Fruit fly (Drosophila melanogaster) whole organism, embryonic: Measurements from ENCODE around the gene mRpL3.

ENCODE experiments used
- B-H2 ChIP-seq: fragments of 200-800 bp; sonication (Bioruptor generic); optimal IDR thresholded peaks from 2 replicates; lab custom pipeline; 2018; ENCODE audit warnings: missing biosample characterization, mild to moderate bottlenecking, missing genetic modification characterization
- Blimp-1 ChIP-seq: fragments of 200-800 bp; sonication (Bioruptor generic); optimal IDR thresholded peaks from 3 replicates; lab custom pipeline; 2018; ENCODE audit warnings: missing biosample characterization, missing genetic modification characterization, mild to moderate bottlenecking, moderate library complexity, missing genetic modification reagents
- CG11456 ChIP-seq: fragments of 200-800 bp; sonication (Bioruptor generic); IDR thresholded peaks from 3 replicates; pipeline ENCODE4 v1.3.6; 2022; ENCODE audit warnings: missing biosample characterization, missing genetic modification characterization
- CG11695 ChIP-seq: fragments of 200-800 bp; sonication (Bioruptor generic); IDR thresholded peaks from 3 replicates; pipeline ENCODE4 v1.3.6; 2022; ENCODE audit warnings: missing biosample characterization, missing genetic modification characterization
- CG12299 ChIP-seq: fragments of 200-800 bp; sonication (Bioruptor generic); optimal IDR thresholded peaks from 2 replicates; lab custom pipeline; 2018; ENCODE audit warnings: missing biosample characterization, mild to moderate bottlenecking, missing genetic modification characterization
- CG1233 ChIP-seq: fragments of 200-800 bp; sonication (Bioruptor generic); optimal IDR thresholded peaks from 4 replicates; lab custom pipeline; 2018; ENCODE audit warnings: missing biosample characterization, mild to moderate bottlenecking, missing genetic modification characterization
- CG13287 ChIP-seq: fragments of 200-800 bp; sonication (Bioruptor generic); IDR thresholded peaks from 2 replicates; pipeline ENCODE4 v1.3.6; 2022; ENCODE audit warnings: missing biosample characterization, missing genetic modification characterization; ENCODE audit not compliant: partially characterized antibody
- CG13424 ChIP-seq: fragments of 200-800 bp; sonication (Bioruptor generic); optimal IDR thresholded peaks from 2 replicates; lab custom pipeline; 2019; ENCODE audit warnings: missing biosample characterization, mild to moderate bottlenecking, missing genetic modification characterization, moderate library complexity
- CG14050 ChIP-seq: fragments of 200-800 bp; sonication (Bioruptor generic); IDR thresholded peaks from 3 replicates; pipeline ENCODE4 v1.3.6; 2022; ENCODE audit warnings: missing biosample characterization, missing genetic modification characterization
- CG1529 ChIP-seq: fragments of 200-800 bp; sonication (Bioruptor generic); optimal IDR thresholded peaks from 3 replicates; lab custom pipeline; 2018; ENCODE audit warnings: missing biosample characterization, missing genetic modification characterization
- CG15696 ChIP-seq: fragments of 200-800 bp; sonication (Bioruptor generic); optimal IDR thresholded peaks from 2 replicates; lab custom pipeline; 2019; ENCODE audit warnings: missing biosample characterization, mild to moderate bottlenecking, missing genetic modification characterization, moderate library complexity
- CG17385 ChIP-seq: fragments of 200-800 bp; sonication (Bioruptor generic); optimal IDR thresholded peaks from 3 replicates; lab custom pipeline; 2018; ENCODE audit warnings: missing biosample characterization, mild to moderate bottlenecking, missing genetic modification characterization
- CG17568 ChIP-seq: fragments of 200-800 bp; sonication (Bioruptor generic); optimal IDR thresholded peaks from 2 replicates; lab custom pipeline; 2018; ENCODE audit warnings: missing biosample characterization, mild to moderate bottlenecking, missing genetic modification characterization, moderate library complexity
- CG17912 ChIP-seq: fragments of 200-800 bp; sonication (Bioruptor generic); optimal IDR thresholded peaks from 2 replicates; lab custom pipeline; 2018; ENCODE audit warnings: missing biosample characterization, mild to moderate bottlenecking, missing genetic modification characterization
- CG18764 ChIP-seq: fragments of 200-800 bp; sonication (Bioruptor generic); optimal IDR thresholded peaks from 3 replicates; lab custom pipeline; 2016; ENCODE audit warnings: missing biosample characterization, missing genetic modification characterization
- CG2202 ChIP-seq: fragments of 200-800 bp; sonication (Bioruptor generic); optimal IDR thresholded peaks from 2 replicates; lab custom pipeline; 2018; ENCODE audit warnings: missing biosample characterization, mild to moderate bottlenecking, missing genetic modification characterization
- CG2712 ChIP-seq: fragments of 200-800 bp; optimal IDR thresholded peaks from 3 replicates; lab custom pipeline; 2019; ENCODE audit warnings: missing biosample characterization, mild to moderate bottlenecking, missing genetic modification characterization, moderate library complexity
- CG3995 ChIP-seq: fragments of 200-800 bp; sonication (Bioruptor generic); optimal IDR thresholded peaks from 3 replicates; lab custom pipeline; 2016; ENCODE audit warnings: missing biosample characterization, missing genetic modification characterization
- CG4707 ChIP-seq: fragments of 200-800 bp; sonication (Bioruptor generic); optimal IDR thresholded peaks from 2 replicates; lab custom pipeline; 2018; ENCODE audit warnings: missing biosample characterization, mild to moderate bottlenecking, missing genetic modification characterization, moderate library complexity
- CG6254 ChIP-seq: fragments of 200-800 bp; sonication (Bioruptor generic); optimal IDR thresholded peaks from 3 replicates; lab custom pipeline; 2017; ENCODE audit warnings: mild to moderate bottlenecking, missing biosample characterization, missing genetic modification reagents, missing genetic modification characterization
- CG6683 ChIP-seq: fragments of 200-800 bp; sonication (Bioruptor generic); optimal IDR thresholded peaks from 2 replicates; lab custom pipeline; 2017; ENCODE audit warnings: missing biosample characterization, mild to moderate bottlenecking, missing genetic modification characterization, missing genetic modification reagents
- CG6791 ChIP-seq: fragments of 200-800 bp; sonication (Bioruptor generic); IDR thresholded peaks from 3 replicates; pipeline ENCODE4 v1.3.6; 2022; ENCODE audit warnings: missing biosample characterization, missing genetic modification characterization; ENCODE audit not compliant: partially characterized antibody
- CG9727 ChIP-seq: fragments of 200-800 bp; sonication (Bioruptor generic); optimal IDR thresholded peaks from 3 replicates; lab custom pipeline; 2017; ENCODE audit warnings: missing biosample characterization, mild to moderate bottlenecking, missing genetic modification characterization
- CkIIα-i1 ChIP-seq: fragments of 200-800 bp; sonication (Bioruptor generic); IDR thresholded peaks from 2 replicates; pipeline ENCODE4 v1.3.6; 2022; ENCODE audit warnings: missing biosample characterization, missing genetic modification characterization
- CrebB ChIP-seq: fragments of 200-800 bp; sonication (Bioruptor generic); optimal IDR thresholded peaks from 3 replicates; lab custom pipeline; 2018; ENCODE audit warnings: missing biosample characterization, mild to moderate bottlenecking, missing genetic modification characterization
- E2f2 ChIP-seq: fragments of 200-800 bp; sonication (Bioruptor generic); IDR thresholded peaks from 2 replicates; pipeline ENCODE4 v1.3.6; 2022; ENCODE audit warnings: missing biosample characterization, missing genetic modification characterization
- Fer2 ChIP-seq: fragments of 200-800 bp; sonication (Bioruptor generic); optimal IDR thresholded peaks from 2 replicates; lab custom pipeline; 2018; ENCODE audit warnings: missing biosample characterization, mild to moderate bottlenecking, missing genetic modification characterization, moderate library complexity
- HLH4C ChIP-seq: fragments of 200-800 bp; sonication (Bioruptor generic); IDR thresholded peaks from 3 replicates; pipeline ENCODE4 v1.3.6; 2022; ENCODE audit warnings: missing biosample characterization, missing genetic modification characterization; ENCODE audit not compliant: partially characterized antibody
- Myb ChIP-seq: fragments of 200-800 bp; sonication (Bioruptor generic); optimal IDR thresholded peaks from 2 replicates; lab custom pipeline; 2016; ENCODE audit warnings: missing biosample characterization, missing genetic modification characterization
- Opbp ChIP-seq: fragments of 200-800 bp; sonication (Bioruptor generic); IDR thresholded peaks from 3 replicates; pipeline ENCODE4 v1.3.6; 2022; ENCODE audit warnings: missing biosample characterization, missing genetic modification characterization; ENCODE audit not compliant: partially characterized antibody
- PHDP ChIP-seq: fragments of 200-800 bp; sonication (Bioruptor generic); optimal IDR thresholded peaks from 3 replicates; lab custom pipeline; 2018; ENCODE audit warnings: missing biosample characterization, mild to moderate bottlenecking, missing genetic modification characterization, moderate library complexity
- Rx ChIP-seq: fragments of 200-800 bp; sonication (Bioruptor generic); IDR thresholded peaks from 2 replicates; pipeline ENCODE4 v1.3.6; 2022; ENCODE audit warnings: missing biosample characterization, missing genetic modification characterization
- Scr ChIP-seq: fragments of 200-800 bp; sonication (Bioruptor generic); IDR thresholded peaks from 2 replicates; pipeline ENCODE4 v1.3.6; 2022; ENCODE audit warnings: missing biosample characterization, missing genetic modification characterization; ENCODE audit not compliant: partially characterized antibody
- Sox102F ChIP-seq: fragments of 200-800 bp; sonication (Bioruptor generic); optimal IDR thresholded peaks from 2 replicates; lab custom pipeline; 2018; ENCODE audit warnings: missing biosample characterization, mild to moderate bottlenecking, missing genetic modification characterization, moderate library complexity
- YL-1 ChIP-seq: fragments of 200-800 bp; sonication (Bioruptor generic); optimal IDR thresholded peaks from 3 replicates; lab custom pipeline; 2017; ENCODE audit warnings: missing biosample characterization, mild to moderate bottlenecking, missing genetic modification characterization
- dmrt11E ChIP-seq: fragments of 200-800 bp; sonication (Bioruptor generic); optimal IDR thresholded peaks from 3 replicates; lab custom pipeline; 2018; ENCODE audit warnings: missing biosample characterization, mild to moderate bottlenecking, missing genetic modification characterization, moderate library complexity
- lbe ChIP-seq: fragments of 200-800 bp; sonication (Bioruptor generic); optimal IDR thresholded peaks from 2 replicates; lab custom pipeline; 2016; ENCODE audit warnings: missing biosample characterization, mild to moderate bottlenecking, missing genetic modification characterization
- mirr ChIP-seq: fragments of 200-800 bp; sonication (Bioruptor generic); optimal IDR thresholded peaks from 3 replicates; lab custom pipeline; 2018; ENCODE audit warnings: missing biosample characterization, mild to moderate bottlenecking, missing genetic modification characterization
- oc ChIP-seq: fragments of 200-800 bp; sonication (Bioruptor generic); optimal IDR thresholded peaks from 2 replicates; lab custom pipeline; 2018; ENCODE audit warnings: missing biosample characterization, mild to moderate bottlenecking, missing genetic modification characterization, moderate library complexity
- onecut ChIP-seq: fragments of 200-800 bp; sonication (Bioruptor generic); IDR thresholded peaks from 2 replicates; pipeline ENCODE4 v1.3.6; 2022; ENCODE audit warnings: missing biosample characterization, missing genetic modification characterization
- pfk ChIP-seq: fragments of 200-800 bp; sonication (Bioruptor generic); optimal IDR thresholded peaks from 2 replicates; lab custom pipeline; 2018; ENCODE audit warnings: missing biosample characterization, mild to moderate bottlenecking, missing genetic modification characterization, moderate library complexity
- prd ChIP-seq, 3 experiments: fragments of >200 bp in 2 of 3; fragments of 200-800 bp in 1 of 3; sonication (Bioruptor generic) in 1 of 3; optimal IDR thresholded peaks in 2 of 3; IDR thresholded peaks in 1 of 3; 2 replicates in 2 of 3; 3 replicates in 1 of 3; pipeline versions ENCODE4 v1.3.6 to Lab custom; 2017 to 2022; ENCODE audit warnings: missing biosample characterization in 1 of 3, missing genetic modification characterization in 1 of 3
- sqz ChIP-seq: fragments of 200-800 bp; sonication (Bioruptor generic); optimal IDR thresholded peaks from 3 replicates; lab custom pipeline; 2018; ENCODE audit warnings: missing biosample characterization, mild to moderate bottlenecking, missing genetic modification characterization
- sr ChIP-seq: fragments of 200-800 bp; sonication (Bioruptor generic); IDR thresholded peaks from 3 replicates; pipeline ENCODE4 v1.3.6; 2022; ENCODE audit warnings: missing biosample characterization, missing genetic modification characterization
- unpg ChIP-seq: fragments of 200-800 bp; sonication (Bioruptor generic); optimal IDR thresholded peaks from 3 replicates; lab custom pipeline; 2018; ENCODE audit warnings: missing biosample characterization, mild to moderate bottlenecking, missing genetic modification characterization, moderate library complexity

Gene mRpL3

DNA sequence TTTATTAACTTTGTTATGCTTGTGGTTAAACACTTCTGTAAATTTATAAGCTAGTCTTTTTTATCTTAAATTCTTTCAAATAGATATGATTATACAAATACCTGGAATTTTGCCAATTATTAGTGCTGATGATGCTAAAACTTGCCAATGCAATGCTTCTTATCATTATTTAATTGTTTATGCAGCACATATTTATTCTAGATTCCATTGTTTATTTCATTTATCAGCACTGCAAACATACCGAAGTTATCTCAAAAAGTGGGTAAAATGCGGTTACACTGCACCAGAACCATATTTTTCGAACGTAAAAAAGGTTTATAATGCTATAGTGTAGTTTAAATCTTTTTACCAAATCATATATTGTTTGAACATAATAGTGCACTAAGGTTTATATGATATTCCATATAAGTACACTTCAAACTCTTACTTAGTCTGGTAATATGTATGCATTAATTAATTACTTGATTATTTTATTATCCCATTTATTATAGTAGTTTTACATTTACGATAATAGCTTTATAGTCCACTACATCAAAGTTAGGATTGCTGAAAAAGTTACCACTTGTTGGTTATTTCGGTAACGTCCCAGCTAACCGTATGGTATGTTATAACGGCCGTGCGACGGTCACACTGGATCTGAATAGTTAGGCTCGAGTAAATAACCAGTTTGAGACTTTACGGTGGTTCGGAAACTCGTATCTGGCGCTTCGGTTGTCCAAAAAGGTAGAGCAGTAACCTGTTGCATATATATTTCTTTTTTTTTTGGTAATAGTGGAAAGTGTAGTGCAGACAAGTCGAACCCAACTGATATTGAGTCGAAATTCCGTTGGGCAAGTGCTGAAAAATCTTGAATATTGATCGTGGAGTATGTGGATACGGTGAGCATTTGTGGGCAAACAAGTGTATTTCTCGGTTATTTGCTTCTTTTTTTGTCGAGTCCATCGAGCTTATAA is 27.5 kb downstream of the mRpL3 start, which contains the start of gene Rhp (continued):
- TF ChIP-seq Scr (GFP tag; lab: Robert Waterston, UW), result no peak; the same call in 1 of the 2 replicates
- TF ChIP-seq dmrt11E (tag; lab: Kevin White, UChicago), result peak; percentile 57
- peak; percentile 51 for TF ChIP-seq CG1529
- TF ChIP-seq CG17568, result no peak
- TF ChIP-seq E2f2 (GFP tag; lab: Robert Waterston, UW), result no peak
- TF ChIP-seq PHDP (tag; lab: Kevin White, UChicago), result peak; percentile 71
- TF ChIP-seq unpg (GFP tag; lab: Kevin White, UChicago), result peak; percentile 51
- peak; percentile 23; the same call in 1 of the 3 replicates for TF ChIP-seq HLH4C (GFP tag; lab: Robert Waterston, UW)
- TF ChIP-seq Fer2 (tag; lab: Kevin White, UChicago), result peak; percentile 35
- TF ChIP-seq CG9727 (GFP tag; lab: Kevin White, UChicago), result peak; percentile 36
- TF ChIP-seq CG13287 (GFP tag; lab: Robert Waterston, UW), result peak; percentile 25; the same call in 1 of the 2 replicates
- TF ChIP-seq CG14050, result 0 out of 3 replicates have a peak, but pooled peaks have one; percentile 9
- TF ChIP-seq CG6254, result peak; percentile 6
- TF ChIP-seq CG17385 (GFP tag; lab: Kevin White, UChicago), result peak; percentile 44
- no peak for TF ChIP-seq Rx (GFP tag; lab: Robert Waterston, UW)
- peak; percentile 17 for TF ChIP-seq CG18764 (GFP tag; lab: Kevin White, UChicago)
- TF ChIP-seq CG11456 (GFP tag; lab: Robert Waterston, UW), result no peak
- TF ChIP-seq onecut (GFP tag; lab: Robert Waterston, UW), result peak; percentile 49
- TF ChIP-seq sr (GFP tag; lab: Robert Waterston, UW), result no peak
- peak; percentile 23 for TF ChIP-seq pfk
- peak; percentile 51 for TF ChIP-seq CG13424 (tag; lab: Kevin White, UChicago)
- peak; percentile 50 for TF ChIP-seq Sox102F (GFP tag; lab: Kevin White, UChicago)
- peak; percentile 58 for TF ChIP-seq sqz (GFP tag; lab: Kevin White, UChicago)
- peak; percentile 38 for TF ChIP-seq CG17912 (GFP tag; lab: Kevin White, UChicago)
- TF ChIP-seq YL-1 (GFP tag; lab: Kevin White, UChicago), result peak; percentile 43
- TF ChIP-seq CrebB (tag; lab: Kevin White, UChicago), result peak; percentile 76
- peak; percentile 75 for TF ChIP-seq CG15696 (tag; lab: Kevin White, UChicago)
- peak; percentile 47 for TF ChIP-seq CG1233 (GFP tag; lab: Kevin White, UChicago)
- TF ChIP-seq CG6683 (GFP tag; lab: Kevin White, UChicago), result peak; percentile 23
- peak; percentile 39 for TF ChIP-seq CG2202 (tag; lab: Kevin White, UChicago)
- TF ChIP-seq CG3995, result peak; percentile 51
- peak; percentile 15; the same call in 1 of the 3 replicates for TF ChIP-seq CG6791 (GFP tag; lab: Robert Waterston, UW)
- TF ChIP-seq oc (tag; lab: Kevin White, UChicago), result no peak
- TF ChIP-seq B-H2 (GFP tag; lab: Kevin White, UChicago), result peak; percentile 7
- TF ChIP-seq lbe (GFP tag; lab: Kevin White, UChicago), result peak; percentile 56
- peak; percentile 64 for TF ChIP-seq Blimp-1
- TF ChIP-seq CG2712, result peak; percentile 26
- 0 out of 3 replicates have a peak, but pooled peaks have one; percentile 34 for TF ChIP-seq CG11695
- peak; percentile 30 for TF ChIP-seq mirr
- no peak for TF ChIP-seq prd (optimal IDR thresholded peaks at IDR 0.05; lab: Kevin White, UChicago)
- no peak for TF ChIP-seq prd (GFP tag; IDR thresholded peaks at IDR 0.05; lab: Robert Waterston, UW)
- TF ChIP-seq CkIIα-i1 (GFP tag; lab: Robert Waterston, UW), result no peak
- 0 out of 3 replicates have a peak, but pooled peaks have one; percentile 14 for TF ChIP-seq Opbp
- peak; percentile 62 for TF ChIP-seq CG4707 (GFP tag; lab: Kevin White, UChicago)
- TF ChIP-seq CG12299 (tag; lab: Kevin White, UChicago), result peak; percentile 65
- TF ChIP-seq Myb (GFP tag; lab: Kevin White, UChicago), result peak; percentile 19
